Fruit fly (Drosophila melanogaster) whole organism, wandering third instar larva: ENCODE data around the gene CG6409.

ENCODE experiments used
- Abd-B ChIP-seq: fragments of >200 bp; optimal IDR thresholded peaks from 2 replicates; lab custom pipeline; 2017; ENCODE audit warnings: missing biosample characterization, missing genetic modification characterization
- CG32264 ChIP-seq: fragments of 200-800 bp; sonication (Bioruptor generic); optimal IDR thresholded peaks from 2 replicates; lab custom pipeline; 2016; ENCODE audit warnings: missing biosample characterization, missing genetic modification characterization
- CG9705 ChIP-seq: fragments of 200-800 bp; sonication (Bioruptor generic); optimal IDR thresholded peaks from 2 replicates; lab custom pipeline; 2018; ENCODE audit warnings: missing biosample characterization, mild to moderate bottlenecking, missing genetic modification characterization
- CrebA ChIP-seq: fragments of 200-800 bp; sonication (Bioruptor generic); optimal IDR thresholded peaks from 2 replicates; lab custom pipeline; 2016; ENCODE audit warnings: missing biosample characterization, mild to moderate bottlenecking, missing genetic modification characterization, borderline replicate concordance
- Dfd ChIP-seq: fragments of >200 bp; optimal IDR thresholded peaks from 2 replicates; lab custom pipeline; 2017; ENCODE audit warnings: missing biosample characterization, missing genetic modification characterization
- Dif ChIP-seq: fragments of 200-275, 200-300 bp; sonication (Bioruptor generic); optimal IDR thresholded peaks from 2 replicates; lab custom pipeline; 2018; ENCODE audit warnings: missing biosample characterization, missing genetic modification characterization; ENCODE audit not compliant: partially characterized antibody
- GATAd ChIP-seq: sonication (Bioruptor generic); optimal IDR thresholded peaks from 2 replicates; lab custom pipeline; 2016; ENCODE audit warnings: missing biosample characterization, missing genetic modification characterization
- HLH106 ChIP-seq: fragments of 200-800 bp; optimal IDR thresholded peaks from 3 replicates; lab custom pipeline; 2019; ENCODE audit warnings: missing biosample characterization, mild to moderate bottlenecking, missing genetic modification characterization, moderate library complexity
- Hnf4 ChIP-seq: fragments of 200-800 bp; sonication (Bioruptor generic); optimal IDR thresholded peaks from 2 replicates; lab custom pipeline; 2016; ENCODE audit warnings: missing biosample characterization, mild to moderate bottlenecking, missing genetic modification characterization
- Hr78 ChIP-seq: fragments of >200 bp; optimal IDR thresholded peaks from 2 replicates; lab custom pipeline; 2017; ENCODE audit warnings: missing biosample characterization, missing genetic modification characterization
- Hr83 ChIP-seq: fragments of 200-300 bp; sonication (Bioruptor generic); optimal IDR thresholded peaks from 2 replicates; lab custom pipeline; 2016; ENCODE audit warnings: missing biosample characterization, mild to moderate bottlenecking, missing genetic modification characterization, moderate library complexity; ENCODE audit not compliant: poor library complexity, severe bottlenecking
- Jra ChIP-seq: sonication (Bioruptor generic); optimal IDR thresholded peaks from 2 replicates; lab custom pipeline; 2016; ENCODE audit warnings: missing biosample characterization, missing genetic modification characterization
- Mio ChIP-seq: sonication (Bioruptor generic); optimal IDR thresholded peaks from 2 replicates; lab custom pipeline; 2016; ENCODE audit warnings: missing biosample characterization, missing genetic modification characterization
- Myc ChIP-seq: fragments of >200 bp; optimal IDR thresholded peaks from 2 replicates; lab custom pipeline; 2017
- N ChIP-seq: fragments of >200 bp; optimal IDR thresholded peaks from 2 replicates; lab custom pipeline; 2018; ENCODE audit warnings: missing biosample characterization, missing external identifiers, missing genetic modification characterization
- OdsH ChIP-seq: fragments of 200-800 bp; sonication (Bioruptor generic); optimal IDR thresholded peaks from 2 replicates; lab custom pipeline; 2016; ENCODE audit warnings: missing biosample characterization, mild to moderate bottlenecking, missing genetic modification characterization
- Rel ChIP-seq, 2 experiments: fragments of 200-800 bp; sonication (Bioruptor generic) in 1 of 2; optimal IDR thresholded peaks; 2 replicates in 1 of 2; 3 replicates in 1 of 2; lab custom pipeline; 2016 to 2019; ENCODE audit warnings: mild to moderate bottlenecking in 2 of 2, missing biosample characterization in 2 of 2, missing genetic modification characterization in 2 of 2, moderate library complexity in 1 of 2
- Sp1 ChIP-seq: fragments of 200-800 bp; sonication (Bioruptor generic); optimal IDR thresholded peaks from 3 replicates; lab custom pipeline; 2019; ENCODE audit warnings: missing biosample characterization, mild to moderate bottlenecking, missing genetic modification characterization, moderate library complexity
- Vsx2 ChIP-seq: fragments of 200-300, 225-300 bp; sonication (Bioruptor generic); optimal IDR thresholded peaks from 2 replicates; lab custom pipeline; 2018; ENCODE audit warnings: missing biosample characterization, missing genetic modification characterization; ENCODE audit not compliant: partially characterized antibody
- br ChIP-seq: fragments of 200-800 bp; sonication (Bioruptor generic); optimal IDR thresholded peaks from 2 replicates; lab custom pipeline; 2016; ENCODE audit warnings: missing biosample characterization, missing genetic modification characterization
- brk ChIP-seq: fragments of 200-800 bp; sonication (Bioruptor generic); optimal IDR thresholded peaks from 2 replicates; lab custom pipeline; 2016; ENCODE audit warnings: missing biosample characterization, mild to moderate bottlenecking, missing genetic modification characterization
- dl ChIP-seq, 2 experiments: fragments of 175-275, 200-275 bp in 1 of 2; fragments of 200-275 bp in 1 of 2; sonication (Bioruptor generic); optimal IDR thresholded peaks; lab custom pipeline; 2018; ENCODE audit warnings: mild to moderate bottlenecking in 2 of 2, missing biosample characterization in 2 of 2, missing genetic modification characterization in 2 of 2, moderate library complexity in 2 of 2; ENCODE audit not compliant: partially characterized antibody in 2 of 2, insufficient read depth in 1 of 2
- dmrt93B ChIP-seq: fragments of 200-800 bp; sonication (Bioruptor generic); optimal IDR thresholded peaks from 2 replicates; lab custom pipeline; 2018; ENCODE audit warnings: missing biosample characterization, mild to moderate bottlenecking, missing genetic modification characterization
- dsf ChIP-seq: sonication (Bioruptor generic); optimal IDR thresholded peaks from 2 replicates; lab custom pipeline; 2016; ENCODE audit warnings: missing biosample characterization, missing genetic modification characterization, borderline replicate concordance
- ey ChIP-seq: fragments of 200-800 bp; sonication (Bioruptor generic); optimal IDR thresholded peaks from 2 replicates; lab custom pipeline; 2016; ENCODE audit warnings: missing biosample characterization, missing genetic modification characterization
- foxo ChIP-seq, 2 experiments: fragments of 200-800 bp; sonication (Bioruptor generic); optimal IDR thresholded peaks; 2 replicates in 1 of 2; 3 replicates in 1 of 2; lab custom pipeline; 2016 to 2017; ENCODE audit warnings: missing biosample characterization in 2 of 2, missing genetic modification characterization in 2 of 2
- fru ChIP-seq: fragments of 200-800 bp; sonication (Bioruptor generic); optimal IDR thresholded peaks from 3 replicates; lab custom pipeline; 2016; ENCODE audit warnings: missing biosample characterization, mild to moderate bottlenecking, missing genetic modification characterization
- h ChIP-seq: fragments of 200-800 bp; sonication (Bioruptor generic); optimal IDR thresholded peaks from 3 replicates; lab custom pipeline; 2016; ENCODE audit warnings: missing biosample characterization, mild to moderate bottlenecking, missing genetic modification characterization
- jim ChIP-seq: fragments of 175-275, 200-325 bp; sonication (Bioruptor generic); optimal IDR thresholded peaks from 2 replicates; lab custom pipeline; 2016; ENCODE audit warnings: missing biosample characterization, mild to moderate bottlenecking, missing genetic modification characterization
- lola ChIP-seq: fragments of >200 bp; optimal IDR thresholded peaks from 2 replicates; lab custom pipeline; 2017; ENCODE audit warnings: missing biosample characterization, missing genetic modification characterization
- pan ChIP-seq: fragments of >200 bp; optimal IDR thresholded peaks from 2 replicates; lab custom pipeline; 2017
- psq ChIP-seq: fragments of 200-800 bp; sonication (Bioruptor generic); optimal IDR thresholded peaks from 3 replicates; lab custom pipeline; 2017; ENCODE audit warnings: missing biosample characterization, mild to moderate bottlenecking, missing genetic modification characterization, moderate library complexity
- rgr ChIP-seq: fragments of 200-800 bp; sonication (Bioruptor generic); optimal IDR thresholded peaks from 3 replicates; lab custom pipeline; 2016; ENCODE audit warnings: missing biosample characterization, mild to moderate bottlenecking, missing genetic modification characterization
- sage ChIP-seq: fragments of 200-800 bp; sonication (Bioruptor generic); optimal IDR thresholded peaks from 2 replicates; lab custom pipeline; 2016; ENCODE audit warnings: missing biosample characterization, mild to moderate bottlenecking, missing genetic modification characterization
- sv ChIP-seq: fragments of 200-800 bp; sonication (Bioruptor generic); optimal IDR thresholded peaks from 3 replicates; lab custom pipeline; 2016; ENCODE audit warnings: missing biosample characterization, missing genetic modification characterization
- tai ChIP-seq: sonication (Bioruptor generic); optimal IDR thresholded peaks from 2 replicates; lab custom pipeline; 2016; ENCODE audit warnings: missing biosample characterization, missing genetic modification characterization
- usp ChIP-seq: fragments of >200 bp; optimal IDR thresholded peaks from 2 replicates; lab custom pipeline; 2017; ENCODE audit warnings: missing biosample characterization, missing genetic modification characterization
- woc ChIP-seq: sonication (Bioruptor generic); optimal IDR thresholded peaks from 2 replicates; lab custom pipeline; 2016; ENCODE audit warnings: missing biosample characterization, mild to moderate bottlenecking, missing genetic modification characterization

CG6409 gene

dm6 chr3L:10860042-10860643 lies 22.0 kb downstream of the CG6409 start:
- TF ChIP-seq tai (GFP tag; lab: Kevin White, UChicago) (no peak), ey (no peak), rgr (no peak), sv (GFP tag; lab: Kevin White, UChicago) (no peak)

dm6 chr3L:10858569-10858968 lies 23.6 kb downstream of the CG6409 start:
- TF ChIP-seq woc (no peak), dsf (GFP tag; lab: Kevin White, UChicago) (no peak), CG32264 (no peak), brk (no peak), CG9705 (GFP tag; lab: Kevin White, UChicago) (no peak), GATAd (GFP tag; lab: Kevin White, UChicago) (peak; percentile 33), dmrt93B (GFP tag; lab: Kevin White, UChicago) (no peak)

dm6 chr3L:10857515-10858023 lies 24.6 kb downstream of the CG6409 start:
- TF ChIP-seq Mio (GFP tag; lab: Kevin White, UChicago) = no peak
- no peak for TF ChIP-seq woc
- TF ChIP-seq Rel (GFP tag; optimal IDR thresholded peaks at IDR 0.05; lab: Kevin White, UChicago) = no peak
- peak; percentile 66 for TF ChIP-seq Rel (tag; optimal IDR thresholded peaks at IDR 0.05; lab: Kevin White, UChicago)
- no peak for TF ChIP-seq dsf (GFP tag; lab: Kevin White, UChicago)
- peak; percentile 10 for TF ChIP-seq HLH106
- TF ChIP-seq brk = peak; percentile 75
- TF ChIP-seq OdsH = no peak
- no peak for TF ChIP-seq pan
- peak; percentile 83 for TF ChIP-seq h (GFP tag; lab: Kevin White, UChicago)
- TF ChIP-seq CG9705 (GFP tag; lab: Kevin White, UChicago) = no peak
- peak; percentile 39 for TF ChIP-seq CG32264
- TF ChIP-seq rgr = peak; percentile 38
- no peak for TF ChIP-seq usp (GFP tag; lab: Kevin White, UChicago)
- peak; percentile 75 for TF ChIP-seq jim (GFP tag; lab: Kevin White, UChicago)
- TF ChIP-seq sv (GFP tag; lab: Kevin White, UChicago) = no peak
- TF ChIP-seq br (GFP tag; lab: Kevin White, UChicago) = peak; percentile 50
- peak in 1 of 2 experiments; percentile 72 for TF ChIP-seq foxo (GFP tag; optimal IDR thresholded peaks at IDR 0.05; lab: Kevin White, UChicago)
- peak; percentile 64 for TF ChIP-seq tai (GFP tag; lab: Kevin White, UChicago)
- peak; percentile 48 for TF ChIP-seq Vsx2 (GFP tag; lab: Kevin White, UChicago)
- no peak for TF ChIP-seq N (GFP tag; lab: Kevin White, UChicago)
- peak; percentile 49 for TF ChIP-seq Jra (GFP tag; lab: Kevin White, UChicago)
- no peak for TF ChIP-seq Hr78 (GFP tag; lab: Kevin White, UChicago)
- TF ChIP-seq ey = no peak
- peak; percentile 79 for TF ChIP-seq fru (GFP tag; lab: Kevin White, UChicago)
- peak; percentile 68 for TF ChIP-seq Hnf4 (GFP tag; lab: Kevin White, UChicago)
- peak; percentile 69 for TF ChIP-seq Dif
- peak; percentile 68 for TF ChIP-seq sage
- no peak for TF ChIP-seq Dfd (GFP tag; lab: Kevin White, UChicago)
- no peak for TF ChIP-seq Abd-B (GFP tag; lab: Kevin White, UChicago)
- no peak for TF ChIP-seq GATAd (GFP tag; lab: Kevin White, UChicago)
- peak; percentile 89 for TF ChIP-seq Hr83 (GFP tag; lab: Kevin White, UChicago)
- TF ChIP-seq dmrt93B (GFP tag; lab: Kevin White, UChicago) = no peak
- no peak for TF ChIP-seq lola
- peak; percentile 62 for TF ChIP-seq CrebA (GFP tag; lab: Kevin White, UChicago)
- TF ChIP-seq dl (GFP tag; optimal IDR thresholded peaks at IDR 0.05; lab: Kevin White, UChicago; ENCODE audit: insufficient read depth in 1 of 2, partially characterized antibody in 2 of 2) = peak; percentile 17 to 36
- TF ChIP-seq psq (GFP tag; lab: Kevin White, UChicago) = peak; percentile 37
- TF ChIP-seq Myc (lab: Kevin White, UChicago) = no peak
- TF ChIP-seq Sp1 (GFP tag; lab: Kevin White, UChicago) = peak; percentile 32
